Worm (Caenorhabditis elegans) whole organism, L3 larva: ENCODE results near the gene ostf-4.

Experiments
- ZK546.5 ChIP-seq: sonication (generic microtip); optimal IDR thresholded peaks from 2 replicates; lab custom pipeline; 2017; ENCODE audit warnings: missing biosample characterization, missing genetic modification characterization
- ama-1 ChIP-seq: fragments of 150-350 bp; optimal IDR thresholded peaks from 2 replicates; lab custom pipeline; 2018
- ceh-28 ChIP-seq: fragments of 150-350 bp; optimal IDR thresholded peaks from 2 replicates; lab custom pipeline; 2014; ENCODE audit warnings: missing biosample characterization, missing genetic modification reagents, missing genetic modification characterization
- ceh-82 ChIP-seq: fragments of 150-350 bp; optimal IDR thresholded peaks from 2 replicates; lab custom pipeline; 2014; ENCODE audit warnings: missing biosample characterization, missing genetic modification characterization
- egl-5 ChIP-seq: fragments of 150-350 bp; optimal IDR thresholded peaks from 2 replicates; lab custom pipeline; 2017; ENCODE audit warnings: missing biosample characterization, missing genetic modification reagents, missing genetic modification characterization, inconsistent platforms
- elt-1 ChIP-seq: fragments of 150-350 bp; optimal IDR thresholded peaks from 2 replicates; lab custom pipeline; 2014; ENCODE audit warnings: missing biosample characterization, missing genetic modification characterization
- elt-2 ChIP-seq: sonication (generic microtip); optimal IDR thresholded peaks from 2 replicates; lab custom pipeline; 2016; ENCODE audit warnings: missing genetic modification reagents, mild to moderate bottlenecking, missing genetic modification characterization, missing compliant biosample characterization
- elt-3 ChIP-seq, 3 experiments: fragments of 150-350 bp in 1 of 3; sonication (generic microtip) in 2 of 3; optimal IDR thresholded peaks; 2 replicates in 2 of 3; 4 replicates in 1 of 3; lab custom pipeline; 2014 to 2017; ENCODE audit warnings: missing biosample characterization in 3 of 3, missing genetic modification characterization in 3 of 3
- eor-1 ChIP-seq, 2 experiments: fragments of 150-350 bp; optimal IDR thresholded peaks; 2 replicates each; lab custom pipeline; 2014 to 2018; ENCODE audit warnings: missing biosample characterization in 2 of 2, missing genetic modification characterization in 2 of 2
- fkh-10 ChIP-seq: sonication (generic microtip); optimal IDR thresholded peaks from 2 replicates; lab custom pipeline; 2017; ENCODE audit warnings: missing biosample characterization, missing genetic modification reagents, missing genetic modification characterization
- fos-1 ChIP-seq: fragments of 150-350 bp; optimal IDR thresholded peaks from 2 replicates; lab custom pipeline; 2014; ENCODE audit warnings: missing biosample characterization, missing genetic modification characterization
- hmg-11 ChIP-seq: sonication (generic microtip); optimal IDR thresholded peaks from 2 replicates; lab custom pipeline; 2016; ENCODE audit warnings: missing genetic modification characterization, missing compliant biosample characterization
- jun-1 ChIP-seq: fragments of 150-350 bp; optimal IDR thresholded peaks from 2 replicates; lab custom pipeline; 2014; ENCODE audit warnings: missing biosample characterization, missing genetic modification reagents, missing genetic modification characterization
- lin-15B ChIP-seq: fragments of 150-350 bp; optimal IDR thresholded peaks from 2 replicates; lab custom pipeline; 2014; ENCODE audit warnings: missing biosample characterization, missing genetic modification characterization
- lin-39 ChIP-seq: fragments of 150-350 bp; optimal IDR thresholded peaks from 2 replicates; lab custom pipeline; 2018; ENCODE audit warnings: missing biosample characterization, missing genetic modification reagents, missing genetic modification characterization
- mml-1 ChIP-seq: fragments of 150-350 bp; sonication (generic microtip); optimal IDR thresholded peaks from 3 replicates; lab custom pipeline; 2014; ENCODE audit warnings: missing biosample characterization, missing genetic modification characterization
- nfya-1 ChIP-seq: sonication (generic microtip); optimal IDR thresholded peaks from 2 replicates; lab custom pipeline; 2017; ENCODE audit warnings: missing genetic modification characterization, mild to moderate bottlenecking, missing compliant biosample characterization, antibody characterized with exemption, moderate library complexity; ENCODE audit not compliant: insufficient read depth
- nhr-11 ChIP-seq: fragments of 150-350 bp; optimal IDR thresholded peaks from 2 replicates; lab custom pipeline; 2014; ENCODE audit warnings: missing biosample characterization, missing genetic modification characterization
- nhr-23 ChIP-seq: fragments of 150-350 bp; optimal IDR thresholded peaks from 2 replicates; lab custom pipeline; 2014; ENCODE audit warnings: missing biosample characterization, missing genetic modification reagents, missing genetic modification characterization
- nhr-237 ChIP-seq: fragments of 150-350 bp; optimal IDR thresholded peaks from 2 replicates; lab custom pipeline; 2014; ENCODE audit warnings: missing biosample characterization, missing genetic modification characterization
- nhr-25 ChIP-seq: sonication (generic microtip); optimal IDR thresholded peaks from 2 replicates; lab custom pipeline; 2017; ENCODE audit warnings: missing biosample characterization, missing genetic modification characterization
- nhr-43 ChIP-seq: sonication (generic microtip); optimal IDR thresholded peaks from 2 replicates; lab custom pipeline; 2016; ENCODE audit warnings: mild to moderate bottlenecking, missing genetic modification characterization, missing compliant biosample characterization; ENCODE audit not compliant: poor library complexity, severe bottlenecking
- nhr-67 ChIP-seq: fragments of 150-350 bp; optimal IDR thresholded peaks from 2 replicates; lab custom pipeline; 2014; ENCODE audit warnings: missing biosample characterization, missing genetic modification characterization
- pha-4 ChIP-seq: fragments of 150-350 bp; optimal IDR thresholded peaks from 2 replicates; lab custom pipeline; 2014; ENCODE audit warnings: missing biosample characterization, missing genetic modification reagents, missing genetic modification characterization
- pqm-1 ChIP-seq: fragments of 150-350 bp; optimal IDR thresholded peaks from 2 replicates; lab custom pipeline; 2017; ENCODE audit warnings: missing biosample characterization, missing genetic modification characterization, inconsistent platforms
- sea-2 ChIP-seq: fragments of 150-350 bp; sonication (generic microtip); optimal IDR thresholded peaks from 4 replicates; lab custom pipeline; 2014; ENCODE audit warnings: missing biosample characterization, missing genetic modification reagents, missing genetic modification characterization
- skn-1 ChIP-seq: fragments of 150-350 bp; optimal IDR thresholded peaks from 2 replicates; lab custom pipeline; 2014; ENCODE audit warnings: missing biosample characterization, missing genetic modification characterization
- snpc-4 ChIP-seq: fragments of 150-350 bp; optimal IDR thresholded peaks from 2 replicates; lab custom pipeline; 2014; ENCODE audit warnings: missing biosample characterization, missing genetic modification characterization
- ztf-4 ChIP-seq: fragments of 150-350 bp; optimal IDR thresholded peaks from 2 replicates; lab custom pipeline; 2014; ENCODE audit warnings: missing biosample characterization, missing genetic modification characterization

Gene ostf-4

ce11 chrIII:10328565-10329541, 10.5 kb upstream of the ostf-4 start:
- peak; percentile 34 for TF ChIP-seq pha-4
- no peak for TF ChIP-seq ceh-82 (tag; lab: Kevin White, UChicago)
- peak; percentile 24 for TF ChIP-seq nhr-23 (tag; lab: Kevin White, UChicago)
- TF ChIP-seq jun-1 (tag; lab: Kevin White, UChicago): peak; percentile 34
- TF ChIP-seq pqm-1 (tag; lab: Kevin White, UChicago): peak; percentile 24
- no peak for TF ChIP-seq skn-1
- peak; percentile 46 for TF ChIP-seq fos-1

- TF ChIP-seq ama-1: no peak
- no peak for TF ChIP-seq elt-1 (tag; lab: Kevin White, UChicago)
- no peak for TF ChIP-seq nhr-43 (tag; lab: Kevin White, UChicago)
- TF ChIP-seq nhr-237 (tag; lab: Kevin White, UChicago): no peak
- TF ChIP-seq ztf-4: no peak
- no peak for TF ChIP-seq nhr-11 (tag; lab: Kevin White, UChicago)
- TF ChIP-seq ZK546.5 (tag; lab: Kevin White, UChicago): no peak
- no peak for TF ChIP-seq eor-1 (tag; optimal IDR thresholded peaks at IDR 0.05; lab: Kevin White, UChicago)
These were observed 8.0 kb upstream of the ostf-4 start for ce11 chrIII:10326327-10326726.

- TF ChIP-seq elt-2 (no peak), nhr-67 (tag; lab: Kevin White, UChicago) (no peak), skn-1 (no peak), nhr-11 (tag; lab: Kevin White, UChicago) (no peak), elt-3 (tag; optimal IDR thresholded peaks at IDR 0.05; lab: Kevin White, UChicago) (no peak)
These were observed 2.4 kb upstream of the ostf-4 start, which contains the start of gene sas-7 for ce11 chrIII:10320788-10321187. Gene sas-7, plus strand, starts transcription at chrIII:10321019.

ce11 chrIII:10318755-10319154, 396 bp upstream of the ostf-4 start, which contains the start of gene unc-69:
Gene unc-69, plus strand, starts transcription at chrIII:10318939.
- TF ChIP-seq nfya-1 (tag; lab: Kevin White, UChicago) (peak; percentile 86), egl-5 (tag; lab: Kevin White, UChicago) (peak; percentile 37), mml-1 (no peak), elt-2 (peak; percentile 7), nhr-23 (tag; lab: Kevin White, UChicago) (peak; percentile 56), snpc-4 (tag; lab: Kevin White, UChicago) (peak; percentile 28), nhr-25 (peak; percentile 12), pha-4 (peak; percentile 80), lin-15B (tag; lab: Kevin White, UChicago) (peak; percentile 86), elt-1 (tag; lab: Kevin White, UChicago) (no peak), ceh-28 (tag; lab: Kevin White, UChicago) (peak; percentile 88), lin-39 (tag; lab: Kevin White, UChicago) (peak; percentile 79), hmg-11 (tag; lab: Kevin White, UChicago) (peak; percentile 88), sea-2 (GFP tag; lab: Kevin White, UChicago) (no peak)

ce11 chrIII:10316653-10317052, 1.7 kb downstream of the ostf-4 start:
- peak; percentile 68 for TF ChIP-seq nhr-23 (tag; lab: Kevin White, UChicago)

ce11 chrIII:10314234-10314633, 4.1 kb downstream of the ostf-4 start:
- TF ChIP-seq pha-4 (peak; percentile 16), lin-39 (tag; lab: Kevin White, UChicago) (no peak), fkh-10 (GFP tag; lab: Kevin White, UChicago) (no peak), nhr-23 (tag; lab: Kevin White, UChicago) (no peak), elt-2 (peak; percentile 70)
- TF ChIP-seq, all 47 proteins: peak for 2
